Worm (Caenorhabditis elegans) whole organism, mixed stage, embryonic: ENCODE measurements around the gene mtrr-1.
A peak's percentile ranks its signal among the peaks of the same experiment; 100 is the strongest.

Experiments used
- bed-3 ChIP-seq: fragments of 200-800 bp; sonication (Bioruptor generic); optimal IDR thresholded peaks from 3 replicates; lab custom pipeline; 2018; ENCODE audit warnings: mild to moderate bottlenecking, missing genetic modification characterization, moderate library complexity, missing compliant biosample characterization
- blmp-1 ChIP-seq: fragments of 150-350 bp; optimal IDR thresholded peaks from 2 replicates; lab custom pipeline; 2014; ENCODE audit warnings: missing biosample characterization, missing genetic modification characterization
- ceh-39 ChIP-seq: fragments of 150-350 bp; optimal IDR thresholded peaks from 2 replicates; lab custom pipeline; 2014; ENCODE audit warnings: missing biosample characterization, missing genetic modification characterization
- ceh-43 ChIP-seq: fragments of 200-800 bp; sonication (Bioruptor generic); optimal IDR thresholded peaks from 2 replicates; lab custom pipeline; 2018; ENCODE audit warnings: mild to moderate bottlenecking, missing genetic modification characterization, moderate library complexity, missing compliant biosample characterization
- ceh-83 ChIP-seq: fragments of 200-800 bp; sonication (Bioruptor generic); optimal IDR thresholded peaks from 2 replicates; lab custom pipeline; 2018; ENCODE audit warnings: mild to moderate bottlenecking, missing genetic modification characterization, missing compliant biosample characterization
- ces-1 ChIP-seq: fragments of 150-350 bp; optimal IDR thresholded peaks from 2 replicates; lab custom pipeline; 2014; ENCODE audit warnings: missing biosample characterization, missing genetic modification reagents, missing genetic modification characterization
- cnd-1 ChIP-seq: fragments of 200-800 bp; sonication (Bioruptor generic); optimal IDR thresholded peaks from 2 replicates; lab custom pipeline; 2018; ENCODE audit warnings: mild to moderate bottlenecking, missing genetic modification characterization, missing compliant biosample characterization
- drap-1 ChIP-seq: fragments of 200-800 bp; sonication (Bioruptor generic); optimal IDR thresholded peaks from 3 replicates; lab custom pipeline; 2018; ENCODE audit warnings: mild to moderate bottlenecking, missing genetic modification characterization, missing compliant biosample characterization
- elt-1 ChIP-seq: sonication (generic microtip); optimal IDR thresholded peaks from 2 replicates; lab custom pipeline; 2017; ENCODE audit warnings: missing genetic modification characterization, mild to moderate bottlenecking, missing compliant biosample characterization, antibody characterized with exemption, moderate library complexity, borderline replicate concordance; ENCODE audit not compliant: insufficient read depth
- elt-3 ChIP-seq: fragments of 150-350 bp; optimal IDR thresholded peaks from 2 replicates; lab custom pipeline; 2014; ENCODE audit warnings: missing biosample characterization, missing genetic modification characterization
- flh-1 ChIP-seq: fragments of 200-800 bp; sonication (Bioruptor generic); optimal IDR thresholded peaks from 2 replicates; lab custom pipeline; 2018; ENCODE audit warnings: mild to moderate bottlenecking, missing genetic modification characterization, moderate library complexity, missing compliant biosample characterization
- ham-2 ChIP-seq: fragments of 200-800 bp; sonication (Bioruptor generic); optimal IDR thresholded peaks from 2 replicates; lab custom pipeline; 2018; ENCODE audit warnings: mild to moderate bottlenecking, missing genetic modification characterization, missing compliant biosample characterization
- hlh-1 ChIP-seq: fragments of 150-350 bp; optimal IDR thresholded peaks from 2 replicates; lab custom pipeline; 2014; ENCODE audit warnings: missing biosample characterization, missing genetic modification reagents, missing genetic modification characterization
- lin-13 ChIP-seq: fragments of 150-350 bp; optimal IDR thresholded peaks from 2 replicates; lab custom pipeline; 2014; ENCODE audit warnings: missing biosample characterization, missing genetic modification characterization
- lin-32 ChIP-seq: fragments of 200-800 bp; sonication (Bioruptor generic); optimal IDR thresholded peaks from 2 replicates; lab custom pipeline; 2018; ENCODE audit warnings: mild to moderate bottlenecking, missing genetic modification characterization, missing compliant biosample characterization
- lsy-2 ChIP-seq: fragments of 150-350 bp; optimal IDR thresholded peaks from 2 replicates; lab custom pipeline; 2014; ENCODE audit warnings: missing biosample characterization, missing genetic modification characterization
- mab-5 ChIP-seq: fragments of 150-350 bp; optimal IDR thresholded peaks from 2 replicates; lab custom pipeline; 2014; ENCODE audit warnings: missing biosample characterization, missing genetic modification characterization
- mep-1 ChIP-seq: fragments of 150-350 bp; optimal IDR thresholded peaks from 2 replicates; lab custom pipeline; 2017; ENCODE audit warnings: missing biosample characterization, missing genetic modification reagents, missing genetic modification characterization, inconsistent platforms
- mls-2 ChIP-seq: sonication (generic microtip); optimal IDR thresholded peaks from 2 replicates; lab custom pipeline; 2016; ENCODE audit warnings: mild to moderate bottlenecking, missing genetic modification characterization, moderate library complexity, missing compliant biosample characterization
- nhr-12 ChIP-seq: fragments of 150-350 bp; optimal IDR thresholded peaks from 2 replicates; lab custom pipeline; 2014; ENCODE audit warnings: missing biosample characterization, missing genetic modification characterization
- nhr-2 ChIP-seq: fragments of 150-350 bp; optimal IDR thresholded peaks from 2 replicates; lab custom pipeline; 2014; ENCODE audit warnings: missing biosample characterization, missing genetic modification characterization
- nhr-237 ChIP-seq: fragments of 150-350 bp; optimal IDR thresholded peaks from 2 replicates; lab custom pipeline; 2014; ENCODE audit warnings: missing biosample characterization, missing genetic modification characterization
- nhr-28 ChIP-seq: fragments of 150-350 bp; optimal IDR thresholded peaks from 2 replicates; lab custom pipeline; 2014; ENCODE audit warnings: missing biosample characterization, missing genetic modification characterization
- nhr-76 ChIP-seq: sonication (generic microtip); optimal IDR thresholded peaks from 2 replicates; lab custom pipeline; 2017; ENCODE audit warnings: missing biosample characterization, missing genetic modification characterization
- pha-4 ChIP-seq: fragments of 150-350 bp; optimal IDR thresholded peaks from 2 replicates; lab custom pipeline; 2018; ENCODE audit warnings: missing biosample characterization, missing genetic modification reagents, missing genetic modification characterization
- sem-2 ChIP-seq: fragments of 200-800 bp; sonication (Bioruptor generic); optimal IDR thresholded peaks from 2 replicates; lab custom pipeline; 2018; ENCODE audit warnings: mild to moderate bottlenecking, missing genetic modification characterization, missing compliant biosample characterization
- snpc-4 ChIP-seq: fragments of 150-350 bp; optimal IDR thresholded peaks from 2 replicates; lab custom pipeline; 2014; ENCODE audit warnings: missing biosample characterization, missing genetic modification characterization
- sptf-1 ChIP-seq: sonication (generic microtip); optimal IDR thresholded peaks from 2 replicates; lab custom pipeline; 2017; ENCODE audit warnings: mild to moderate bottlenecking, missing genetic modification characterization, moderate library complexity, missing compliant biosample characterization
- tbx-8 ChIP-seq: fragments of 200-800 bp; sonication (Bioruptor generic); optimal IDR thresholded peaks from 2 replicates; lab custom pipeline; 2018; ENCODE audit warnings: mild to moderate bottlenecking, missing genetic modification characterization, moderate library complexity, missing compliant biosample characterization
- unc-120 ChIP-seq: sonication (generic microtip); optimal IDR thresholded peaks from 2 replicates; lab custom pipeline; 2017; ENCODE audit warnings: missing genetic modification characterization, missing compliant biosample characterization; ENCODE audit not compliant: poor library complexity, severe bottlenecking
- unc-39 ChIP-seq: fragments of 150-350 bp; optimal IDR thresholded peaks from 2 replicates; lab custom pipeline; 2014; ENCODE audit warnings: missing biosample characterization, missing genetic modification characterization
- unc-62 ChIP-seq: fragments of 150-350 bp; optimal IDR thresholded peaks from 2 replicates; lab custom pipeline; 2014; ENCODE audit warnings: missing biosample characterization, missing genetic modification reagents, missing genetic modification characterization
- zip-8 ChIP-seq: fragments of 150-350 bp; optimal IDR thresholded peaks from 2 replicates; lab custom pipeline; 2014; ENCODE audit warnings: missing biosample characterization, missing genetic modification characterization
- ztf-11 ChIP-seq: fragments of 150-350 bp; optimal IDR thresholded peaks from 2 replicates; lab custom pipeline; 2014; ENCODE audit warnings: missing biosample characterization, missing genetic modification characterization

mtrr-1 gene

DNA sequence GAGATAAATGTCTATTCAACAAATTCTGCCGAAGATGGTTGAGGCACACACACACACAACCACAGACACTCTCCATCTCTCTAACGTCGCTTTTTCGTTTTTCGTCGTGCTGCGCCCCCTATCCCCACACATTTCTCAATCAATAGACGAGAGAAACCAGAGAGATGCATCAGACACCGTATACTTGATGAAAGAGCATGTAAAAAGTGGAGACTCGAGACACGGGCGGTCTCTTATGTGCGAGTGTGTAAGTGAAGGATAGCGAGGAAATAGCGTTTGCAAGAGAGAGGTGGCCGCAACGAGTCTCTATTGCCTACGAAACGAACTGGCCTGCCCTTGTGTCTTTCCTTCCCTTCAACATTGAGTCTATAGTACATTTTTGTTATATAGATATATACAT, 3.0 kb upstream of the mtrr-1 start (continued):
- peak; percentile 87 for TF ChIP-seq ces-1
- TF ChIP-seq ceh-43 (GFP tag; lab: Kevin White, UChicago): no peak
- no peak for TF ChIP-seq unc-39
- peak; percentile 82 for TF ChIP-seq lsy-2 (tag; lab: Kevin White, UChicago)
- TF ChIP-seq mep-1 (tag; lab: Kevin White, UChicago): peak; percentile 75
- peak; percentile 50 for TF ChIP-seq cnd-1 (tag; lab: Kevin White, UChicago)

DNA sequence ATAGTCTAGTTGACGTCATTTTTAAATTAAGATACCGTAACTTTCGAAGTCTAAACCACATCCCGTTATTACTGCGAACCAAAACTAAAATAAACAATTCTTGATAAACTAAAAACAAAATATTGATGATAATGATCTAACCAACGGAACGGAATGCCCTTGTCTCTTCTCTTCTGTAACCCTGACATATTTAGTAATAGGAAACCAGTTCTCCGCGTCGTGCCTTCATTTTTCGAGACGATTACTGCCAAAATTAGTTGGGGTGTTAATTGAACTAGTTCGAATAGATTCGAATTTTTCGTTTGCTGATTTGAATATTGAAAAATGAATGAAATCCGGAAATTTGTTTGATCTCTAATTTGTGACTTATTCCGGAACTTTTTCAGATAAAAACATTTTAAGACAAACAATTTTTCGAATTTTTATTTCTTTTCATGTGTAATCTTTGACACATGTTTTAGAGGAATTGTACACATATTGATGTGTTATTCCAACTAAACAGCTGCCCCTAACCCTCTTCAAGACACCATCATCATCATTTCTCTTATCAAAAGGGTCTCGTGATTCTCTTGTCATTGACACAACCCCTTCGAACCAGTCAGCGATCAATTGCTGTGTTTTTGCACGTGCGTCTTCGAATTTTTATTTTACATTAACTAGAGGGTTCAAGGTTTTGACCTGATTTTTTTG, 2.0 kb upstream of the mtrr-1 start:
- TF ChIP-seq lin-13 (tag; lab: Kevin White, UChicago) (no peak), cnd-1 (tag; lab: Kevin White, UChicago) (no peak), mab-5 (no peak), snpc-4 (tag; lab: Kevin White, UChicago) (no peak), unc-62 (GFP tag; lab: Kevin White, UChicago) (peak; percentile 83), ces-1 (peak; percentile 34), elt-1 (tag; lab: Kevin White, UChicago) (no peak), unc-39 (no peak), ham-2 (GFP tag; lab: Kevin White, UChicago) (no peak), hlh-1 (tag; lab: Kevin White, UChicago) (peak; percentile 85), ceh-43 (GFP tag; lab: Kevin White, UChicago) (no peak), flh-1 (GFP tag; lab: Kevin White, UChicago) (no peak), sptf-1 (tag; lab: Kevin White, UChicago) (no peak), nhr-12 (tag; lab: Kevin White, UChicago) (no peak), mls-2 (tag; lab: Kevin White, UChicago) (no peak)
- TF ChIP-seq, all 35 proteins: peak for 3

DNA sequence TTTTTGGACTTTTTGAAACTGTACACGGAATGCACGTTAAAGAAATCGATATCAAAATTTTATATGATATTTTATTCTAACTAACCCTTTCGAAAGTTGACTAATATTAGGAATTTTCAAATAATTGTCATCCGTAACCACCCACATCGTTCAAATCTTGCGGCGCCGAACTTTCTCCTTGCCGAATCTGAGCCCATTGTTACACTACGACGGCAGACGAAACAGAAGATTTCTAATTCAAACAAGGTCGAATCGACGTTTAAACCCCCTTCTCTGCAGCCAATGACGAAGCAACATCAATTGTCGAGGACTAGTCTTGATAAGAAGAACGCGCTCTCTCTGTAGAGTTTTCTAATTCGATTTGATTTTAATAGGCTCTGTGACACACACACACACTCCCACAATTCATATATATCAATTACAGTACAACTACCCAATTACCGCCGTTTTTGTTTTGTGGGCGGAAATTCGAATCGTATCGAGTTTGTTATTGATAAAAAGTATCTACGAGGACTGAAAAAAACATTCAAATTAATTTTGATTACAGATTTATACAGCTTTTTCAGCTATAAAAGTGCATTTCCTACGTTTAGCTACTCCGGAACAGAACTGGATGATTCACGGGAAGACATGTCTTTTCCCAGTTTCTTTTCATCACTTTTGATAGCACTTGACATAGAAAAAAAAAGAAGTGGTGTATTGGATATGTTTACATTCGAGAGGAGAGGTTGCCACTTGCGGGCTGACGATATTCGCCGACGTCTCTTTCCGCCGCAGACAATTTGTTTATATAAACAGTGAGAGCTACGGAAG, 1.2 kb upstream of the mtrr-1 start:
- TF ChIP-seq sptf-1 (tag; lab: Kevin White, UChicago) (no peak), ces-1 (peak; percentile 8), lin-13 (tag; lab: Kevin White, UChicago) (no peak), lin-32 (no peak), tbx-8 (GFP tag; lab: Kevin White, UChicago) (no peak), elt-3 (tag; lab: Kevin White, UChicago) (no peak), elt-1 (tag; lab: Kevin White, UChicago) (no peak), nhr-76 (tag; lab: Kevin White, UChicago) (no peak), sem-2 (GFP tag; lab: Kevin White, UChicago) (no peak), nhr-237 (tag; lab: Kevin White, UChicago) (no peak), bed-3 (GFP tag; lab: Kevin White, UChicago) (no peak), snpc-4 (tag; lab: Kevin White, UChicago) (no peak), flh-1 (GFP tag; lab: Kevin White, UChicago) (no peak), hlh-1 (tag; lab: Kevin White, UChicago) (no peak), pha-4 (tag; lab: Kevin White, UChicago) (peak; percentile 84), ceh-83 (GFP tag; lab: Kevin White, UChicago) (no peak), zip-8 (tag; lab: Kevin White, UChicago) (no peak), nhr-28 (tag; lab: Kevin White, UChicago) (no peak), cnd-1 (tag; lab: Kevin White, UChicago) (no peak), mab-5 (no peak), nhr-2 (tag; lab: Kevin White, UChicago) (peak; percentile 5), unc-120 (tag; lab: Kevin White, UChicago) (no peak), ceh-39 (tag; lab: Kevin White, UChicago) (no peak)

DNA sequence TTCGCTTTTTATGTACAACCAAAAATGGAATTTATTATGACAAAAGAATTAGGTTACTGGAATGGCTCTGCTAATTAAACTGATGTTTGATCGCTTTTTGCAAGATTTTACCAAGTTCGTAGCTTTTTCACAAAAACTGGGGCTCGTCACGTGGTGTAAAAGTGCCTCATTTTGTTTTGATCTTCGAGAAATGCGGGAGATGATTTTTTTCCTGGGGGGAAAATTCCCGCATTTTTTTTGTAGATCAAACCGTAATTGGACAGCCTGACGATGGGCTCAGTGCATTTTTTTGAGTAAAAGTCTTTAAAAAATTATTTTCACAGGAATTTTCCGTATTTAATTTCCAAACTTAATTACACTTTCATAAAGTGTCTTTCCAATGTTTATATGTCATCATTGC, 3.4 kb downstream of the mtrr-1 start:
- no peak for TF ChIP-seq nhr-12 (tag; lab: Kevin White, UChicago)
- no peak for TF ChIP-seq elt-1 (tag; lab: Kevin White, UChicago)
- TF ChIP-seq lin-32: no peak
- TF ChIP-seq ceh-43 (GFP tag; lab: Kevin White, UChicago): no peak
- no peak for TF ChIP-seq blmp-1 (tag; lab: Kevin White, UChicago)
- no peak for TF ChIP-seq ztf-11 (tag; lab: Kevin White, UChicago)
- TF ChIP-seq ces-1: no peak
- TF ChIP-seq drap-1 (GFP tag; lab: Kevin White, UChicago): no peak
- TF ChIP-seq hlh-1 (tag; lab: Kevin White, UChicago): no peak
- no peak for TF ChIP-seq tbx-8 (GFP tag; lab: Kevin White, UChicago)
- no peak for TF ChIP-seq sem-2 (GFP tag; lab: Kevin White, UChicago)
- no peak for TF ChIP-seq ceh-83 (GFP tag; lab: Kevin White, UChicago)
- TF ChIP-seq zip-8 (tag; lab: Kevin White, UChicago): no peak
- no peak for TF ChIP-seq cnd-1 (tag; lab: Kevin White, UChicago)
